Fruit fly (Drosophila melanogaster): Measurements from ENCODE around the gene CG4928.

The CG4928 gene

DNA sequence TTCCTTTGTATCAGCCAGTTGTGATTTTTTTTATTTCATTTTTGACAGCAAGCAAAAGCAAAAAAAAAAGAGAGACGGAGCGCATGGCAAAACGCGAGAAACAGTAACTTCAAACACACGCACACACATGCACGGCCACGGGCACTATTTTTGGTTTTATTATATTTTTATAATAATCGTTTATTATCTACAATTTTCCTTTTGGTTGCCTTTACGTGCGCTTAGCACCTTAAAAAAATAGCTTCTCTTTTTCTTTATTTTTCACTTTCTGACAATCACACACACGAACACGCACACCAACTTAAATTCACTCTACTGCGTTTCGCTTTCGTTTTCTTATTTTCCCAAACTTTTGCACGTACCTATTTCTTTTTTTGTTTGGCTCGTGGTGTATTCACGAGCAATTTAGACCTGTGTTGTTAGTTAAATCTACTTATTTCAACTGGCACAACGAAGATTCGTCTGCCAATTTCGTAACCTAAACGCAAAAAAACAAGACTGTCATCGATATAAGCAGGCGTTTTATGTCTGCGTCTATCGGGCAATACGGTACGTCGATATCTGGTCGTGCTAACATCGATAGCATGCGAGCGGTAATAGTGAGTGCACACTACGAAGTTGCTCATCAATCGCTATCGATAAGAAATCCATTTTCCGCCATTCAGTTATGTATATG is 55.3 kb downstream of the CG4928 start, which contains the start of gene Ubr1:
Gene Ubr1, minus strand, starts transcription at position 532 of the 676 bp plus-strand sequence.
- TF ChIP-seq CG15710 (tag; optimal IDR thresholded peaks at IDR 0.05) (peak; percentile 71), gl (tag; optimal IDR thresholded peaks at IDR 0.05) (peak; percentile 87), Pif1B (GFP tag; optimal IDR thresholded peaks at IDR 0.05) (peak; percentile 86), Ets98B (GFP tag; IDR thresholded peaks at IDR 0.05) (peak; percentile 78), CG13204 (GFP tag; optimal IDR thresholded peaks at IDR 0.05) (peak; percentile 74), Snoo (tag; optimal IDR thresholded peaks at IDR 0.05) (peak; percentile 56), EcR (GFP tag; optimal IDR thresholded peaks at IDR 0.05) (no peak), fd96Ca (GFP tag; IDR thresholded peaks at IDR 0.05) (peak; percentile 75), Pif1A (GFP tag; optimal IDR thresholded peaks at IDR 0.05) (peak; percentile 79), D1 (tag; optimal IDR thresholded peaks at IDR 0.05) (no peak), CG14655 (GFP tag; optimal IDR thresholded peaks at IDR 0.05) (peak; percentile 83), CG32121 (GFP tag; IDR thresholded peaks at IDR 0.05) (peak; percentile 82), CG10348 (GFP tag; IDR thresholded peaks at IDR 0.05) (no peak), CG34367 (tag; optimal IDR thresholded peaks at IDR 0.05) (peak; percentile 77), rn (GFP tag; IDR thresholded peaks at IDR 0.05) (no peak; the same call in none of the 2 replicates), CG8159 (tag; optimal IDR thresholded peaks at IDR 0.05) (peak; percentile 78), CG12605 (GFP tag; IDR thresholded peaks at IDR 0.05) (peak; percentile 91), CG4496 (GFP tag; IDR thresholded peaks at IDR 0.05) (peak; percentile 89), CG8301 (tag; optimal IDR thresholded peaks at IDR 0.05) (peak; percentile 63), CG17806 (tag; optimal IDR thresholded peaks at IDR 0.05) (peak; percentile 62), CG9948 (tag; optimal IDR thresholded peaks at IDR 0.05) (peak; percentile 39)

- TF ChIP-seq Ets98B (GFP tag; IDR thresholded peaks at IDR 0.05) (no peak), CG17806 (tag; optimal IDR thresholded peaks at IDR 0.05) (no peak), CG8159 (tag; optimal IDR thresholded peaks at IDR 0.05) (no peak)
Measured at dm6 chrX:16986928-16987327, 73.9 kb downstream of the CG4928 start.
